Worm (Caenorhabditis elegans): ENCODE results near the gene F17A2.13.
A peak's percentile ranks its signal among the peaks of the same experiment; 100 is the strongest.

The F17A2.13 gene

ce11 chrX:12367498-12367897, 46.0 kb downstream of the F17A2.13 start (continued):
- TF ChIP-seq C38D4.7 (GFP tag; optimal IDR thresholded peaks at IDR 0.05) (peak; percentile 20), C08G9.2 (tag; optimal IDR thresholded peaks at IDR 0.05) (peak; percentile 53), odd-2 (tag; optimal IDR thresholded peaks at IDR 0.05) (no peak), ceh-14 (tag; optimal IDR thresholded peaks at IDR 0.05) (no peak), ceh-9 (tag; optimal IDR thresholded peaks at IDR 0.05) (no peak), pha-2 (tag; optimal IDR thresholded peaks at IDR 0.05) (no peak), K02D7.2 (tag; optimal IDR thresholded peaks at IDR 0.05) (peak; percentile 26), pros-1 (tag; optimal IDR thresholded peaks at IDR 0.05) (no peak), zip-5 (tag; optimal IDR thresholded peaks at IDR 0.05) (no peak), mec-3 (tag; optimal IDR thresholded peaks at IDR 0.05; ENCODE audit: borderline replicate concordance) (no peak), madf-2 (tag; optimal IDR thresholded peaks at IDR 0.05) (no peak), pat-9 (tag; optimal IDR thresholded peaks at IDR 0.05) (peak; percentile 66), dve-1 (tag; optimal IDR thresholded peaks at IDR 0.05) (no peak), unc-55 (GFP tag; optimal IDR thresholded peaks at IDR 0.05) (no peak), ceh-48 (tag; optimal IDR thresholded peaks at IDR 0.05) (peak; percentile 27), nhr-11 (tag; optimal IDR thresholded peaks at IDR 0.05) (no peak), sdc-2 (tag; optimal IDR thresholded peaks at IDR 0.05) (peak; percentile 92), ahr-1 (tag; optimal IDR thresholded peaks at IDR 0.05) (peak; percentile 18), ttx-3 (tag; optimal IDR thresholded peaks at IDR 0.05) (peak; percentile 57), ceh-31 (tag; optimal IDR thresholded peaks at IDR 0.05) (no peak)

- no peak for TF ChIP-seq ceh-2 (tag; optimal IDR thresholded peaks at IDR 0.05)
- TF ChIP-seq rnt-1 (tag; optimal IDR thresholded peaks at IDR 0.05): no peak
- TF ChIP-seq odd-2 (tag; optimal IDR thresholded peaks at IDR 0.05): no peak
- TF ChIP-seq ceh-18 (tag; optimal IDR thresholded peaks at IDR 0.05): no peak
- no peak for TF ChIP-seq nhr-11 (tag; optimal IDR thresholded peaks at IDR 0.05)
- TF ChIP-seq ceh-14 (tag; optimal IDR thresholded peaks at IDR 0.05): no peak
- TF ChIP-seq ets-4 (tag; optimal IDR thresholded peaks at IDR 0.05): no peak
- no peak for TF ChIP-seq dve-1 (tag; optimal IDR thresholded peaks at IDR 0.05)
Measured at ce11 chrX:12371321-12371720, 49.9 kb downstream of the F17A2.13 start, which contains the start of gene rif-1.2. TSS of gene rif-1.2 (minus strand) at chrX:12371421.
